Fruit fly (Drosophila melanogaster) whole organism, embryonic: Measurements from ENCODE around the gene Argp.

Source experiments
- Asciz ChIP-seq: fragments of 200-800 bp; sonication (Bioruptor generic); optimal IDR thresholded peaks from 2 replicates; lab custom pipeline; 2017; ENCODE audit warnings: missing biosample characterization, mild to moderate bottlenecking, missing genetic modification characterization, missing genetic modification reagents
- Bgb ChIP-seq: fragments of 200-800 bp; sonication (Bioruptor generic); IDR thresholded peaks from 2 replicates; pipeline ENCODE4 v1.3.6; 2022; ENCODE audit warnings: missing biosample characterization, missing genetic modification characterization; ENCODE audit not compliant: partially characterized antibody
- CG10267 ChIP-seq: fragments of 200-800 bp; sonication (Bioruptor generic); optimal IDR thresholded peaks from 2 replicates; lab custom pipeline; 2018; ENCODE audit warnings: missing biosample characterization, mild to moderate bottlenecking, missing genetic modification characterization, moderate library complexity
- CG10462 ChIP-seq: fragments of 200-800 bp; sonication (Bioruptor generic); optimal IDR thresholded peaks from 2 replicates; lab custom pipeline; 2016; ENCODE audit warnings: missing biosample characterization, missing genetic modification characterization
- CG11695 ChIP-seq: fragments of 200-800 bp; sonication (Bioruptor generic); IDR thresholded peaks from 3 replicates; pipeline ENCODE4 v1.3.6; 2022; ENCODE audit warnings: missing biosample characterization, missing genetic modification characterization
- CG11696 ChIP-seq: fragments of 200-800 bp; sonication (Bioruptor generic); IDR thresholded peaks from 2 replicates; pipeline ENCODE4 v1.3.6; 2022; ENCODE audit warnings: missing biosample characterization, missing genetic modification characterization
- CG12744 ChIP-seq: fragments of 200-800 bp; sonication (Bioruptor generic); optimal IDR thresholded peaks from 2 replicates; lab custom pipeline; 2016; ENCODE audit warnings: missing biosample characterization, missing genetic modification characterization
- CG2116 ChIP-seq: fragments of 200-800 bp; sonication (Bioruptor generic); optimal IDR thresholded peaks from 3 replicates; lab custom pipeline; 2018; ENCODE audit warnings: missing biosample characterization, mild to moderate bottlenecking, missing genetic modification characterization
- CG31441 ChIP-seq: fragments of 200-800 bp; sonication (Bioruptor generic); IDR thresholded peaks from 2 replicates; pipeline ENCODE4 v1.3.6; 2022; ENCODE audit warnings: missing biosample characterization, missing genetic modification characterization
- CG33213 ChIP-seq: fragments of 200-800 bp; sonication (Bioruptor generic); optimal IDR thresholded peaks from 3 replicates; lab custom pipeline; 2016; ENCODE audit warnings: missing biosample characterization, missing genetic modification characterization
- CG3407 ChIP-seq: fragments of 200-800 bp; sonication (Bioruptor generic); optimal IDR thresholded peaks from 2 replicates; lab custom pipeline; 2018; ENCODE audit warnings: missing biosample characterization, mild to moderate bottlenecking, missing genetic modification characterization
- CG34224 ChIP-seq: fragments of 200-800 bp; sonication (Bioruptor generic); IDR thresholded peaks from 3 replicates; pipeline ENCODE4 v1.3.6; 2022; ENCODE audit warnings: missing biosample characterization, missing genetic modification characterization; ENCODE audit not compliant: partially characterized antibody
- CG3726 ChIP-seq: fragments of 200-800 bp; sonication (Bioruptor generic); IDR thresholded peaks from 3 replicates; pipeline ENCODE4, ENCODE4 v1.3.6; 2022; ENCODE audit warnings: missing biosample characterization, missing genetic modification characterization
- CG6813 ChIP-seq: fragments of 200-800 bp; sonication (Bioruptor generic); optimal IDR thresholded peaks from 2 replicates; lab custom pipeline; 2017; ENCODE audit warnings: missing biosample characterization, missing genetic modification characterization, mild to moderate bottlenecking, moderate library complexity, missing genetic modification reagents
- CG6854 ChIP-seq: fragments of 200-800 bp; sonication (Bioruptor generic); optimal IDR thresholded peaks from 3 replicates; lab custom pipeline; 2017; ENCODE audit warnings: missing biosample characterization, mild to moderate bottlenecking, missing genetic modification characterization
- CG7745 ChIP-seq: fragments of 200-800 bp; sonication (Bioruptor generic); optimal IDR thresholded peaks from 2 replicates; lab custom pipeline; 2018; ENCODE audit warnings: missing biosample characterization, mild to moderate bottlenecking, missing genetic modification characterization, moderate library complexity
- CG7963 ChIP-seq: fragments of 200-800 bp; sonication (Bioruptor generic); IDR thresholded peaks from 3 replicates; pipeline ENCODE4 v1.3.6; 2022; ENCODE audit warnings: missing biosample characterization, missing genetic modification characterization; ENCODE audit not compliant: partially characterized antibody
- CG8388 ChIP-seq: fragments of 200-800 bp; sonication (Bioruptor generic); optimal IDR thresholded peaks from 2 replicates; lab custom pipeline; 2019; ENCODE audit warnings: missing biosample characterization, mild to moderate bottlenecking, missing genetic modification characterization, moderate library complexity
- CrebB ChIP-seq: fragments of 200-800 bp; sonication (Bioruptor generic); optimal IDR thresholded peaks from 3 replicates; lab custom pipeline; 2018; ENCODE audit warnings: missing biosample characterization, mild to moderate bottlenecking, missing genetic modification characterization
- Dll ChIP-seq: fragments of 200-800 bp; sonication (Bioruptor generic); IDR thresholded peaks from 4 replicates; pipeline ENCODE4 v1.3.6; 2022; ENCODE audit warnings: missing biosample characterization, missing genetic modification characterization; ENCODE audit not compliant: partially characterized antibody
- Dp ChIP-seq: fragments of 200-800 bp; sonication (Bioruptor generic); optimal IDR thresholded peaks from 2 replicates; lab custom pipeline; 2018; ENCODE audit warnings: missing biosample characterization, mild to moderate bottlenecking, missing genetic modification characterization, moderate library complexity
- E2f2 ChIP-seq: fragments of 200-800 bp; sonication (Bioruptor generic); IDR thresholded peaks from 2 replicates; pipeline ENCODE4 v1.3.6; 2022; ENCODE audit warnings: missing biosample characterization, missing genetic modification characterization
- Eip74EF ChIP-seq, 2 experiments: fragments of 200-800 bp in 1 of 2; fragments of >200 bp in 1 of 2; sonication (Bioruptor generic) in 1 of 2; optimal IDR thresholded peaks; 2 replicates each; lab custom pipeline; 2017 to 2019; ENCODE audit warnings: missing biosample characterization in 2 of 2, missing genetic modification characterization in 2 of 2, mild to moderate bottlenecking in 1 of 2, moderate library complexity in 1 of 2
- Jarid2 ChIP-seq: fragments of 200-800 bp; sonication (Bioruptor generic); optimal IDR thresholded peaks from 3 replicates; lab custom pipeline; 2017; ENCODE audit warnings: mild to moderate bottlenecking, missing biosample characterization, missing genetic modification reagents, missing genetic modification characterization
- MBD-R2 ChIP-seq: fragments of 200-800 bp; sonication (Bioruptor generic); IDR thresholded peaks from 2 replicates; pipeline ENCODE4 v1.3.6; 2022; ENCODE audit warnings: missing biosample characterization, missing genetic modification characterization
- MESR4 ChIP-seq: fragments of 200-800 bp; sonication (Bioruptor generic); optimal IDR thresholded peaks from 2 replicates; lab custom pipeline; 2018; ENCODE audit warnings: missing biosample characterization, mild to moderate bottlenecking, missing genetic modification characterization, moderate library complexity
- Med ChIP-seq: fragments of 200-800 bp; sonication (Bioruptor generic); peaks from one replicate; lab custom pipeline; 2016; ENCODE audit warnings: missing biosample characterization, missing genetic modification characterization, mild to moderate bottlenecking, inconsistent platforms, moderate library complexity
- Myb ChIP-seq: fragments of 200-800 bp; sonication (Bioruptor generic); optimal IDR thresholded peaks from 2 replicates; lab custom pipeline; 2016; ENCODE audit warnings: missing biosample characterization, missing genetic modification characterization
- Six4 ChIP-seq: fragments of 200-800 bp; sonication (Bioruptor generic); optimal IDR thresholded peaks from 2 replicates; lab custom pipeline; 2016; ENCODE audit warnings: missing biosample characterization, missing genetic modification characterization
- crp ChIP-seq, 2 experiments: fragments of 200-800 bp; sonication (Bioruptor generic); optimal IDR thresholded peaks; 2 replicates in 1 of 2; 3 replicates in 1 of 2; lab custom pipeline; 2017; ENCODE audit warnings: missing biosample characterization in 2 of 2, missing genetic modification characterization in 2 of 2, mild to moderate bottlenecking in 1 of 2, moderate library complexity in 1 of 2
- esg ChIP-seq: fragments of 200-800 bp; sonication (Bioruptor generic); conservative IDR thresholded peaks from 2 replicates; pipeline ENCODE4 v1.3.6; 2022; ENCODE audit warnings: missing biosample characterization, missing genetic modification characterization
- gfzf ChIP-seq: fragments of 200-800 bp; sonication (Bioruptor generic); optimal IDR thresholded peaks from 2 replicates; lab custom pipeline; 2016; ENCODE audit warnings: missing biosample characterization, mild to moderate bottlenecking, missing genetic modification characterization, moderate library complexity
- hbn ChIP-seq: fragments of 200-800 bp; sonication (Bioruptor generic); IDR thresholded peaks from 2 replicates; pipeline ENCODE4 v1.3.6; 2022; ENCODE audit warnings: missing biosample characterization, missing genetic modification characterization; ENCODE audit not compliant: partially characterized antibody
- lilli ChIP-seq: fragments of 200-800 bp; sonication (Bioruptor generic); optimal IDR thresholded peaks from 3 replicates; lab custom pipeline; 2016; ENCODE audit warnings: missing biosample characterization, missing genetic modification characterization
- nerfin-2 ChIP-seq: fragments of 200-800 bp; sonication (Bioruptor generic); IDR thresholded peaks from 2 replicates; pipeline ENCODE4 v1.3.6; 2022; ENCODE audit warnings: missing biosample characterization, missing genetic modification characterization; ENCODE audit not compliant: partially characterized antibody
- pb ChIP-seq: fragments of 200-800 bp; sonication (Bioruptor generic); optimal IDR thresholded peaks from 3 replicates; lab custom pipeline; 2016; ENCODE audit warnings: missing biosample characterization, missing genetic modification characterization
- pnt ChIP-seq: fragments of 200-800 bp; sonication (Bioruptor generic); optimal IDR thresholded peaks from 3 replicates; lab custom pipeline; 2016; ENCODE audit warnings: missing biosample characterization, missing genetic modification characterization
- pzg ChIP-seq: fragments of 200-800 bp; sonication (Bioruptor generic); optimal IDR thresholded peaks from 3 replicates; lab custom pipeline; 2018; ENCODE audit warnings: missing biosample characterization, mild to moderate bottlenecking, missing genetic modification characterization, moderate library complexity
- row ChIP-seq: fragments of 200-800 bp; sonication (Bioruptor generic); IDR thresholded peaks from 3 replicates; pipeline ENCODE4 v1.3.6; 2022; ENCODE audit warnings: missing biosample characterization, missing genetic modification characterization
- run ChIP-seq: fragments of 200-800 bp; sonication (Bioruptor generic); optimal IDR thresholded peaks from 3 replicates; lab custom pipeline; 2018; ENCODE audit warnings: missing biosample characterization, mild to moderate bottlenecking, missing genetic modification characterization
- schlank ChIP-seq: fragments of 200-800 bp; sonication (Bioruptor generic); optimal IDR thresholded peaks from 2 replicates; lab custom pipeline; 2018; ENCODE audit warnings: missing biosample characterization, mild to moderate bottlenecking, missing genetic modification characterization
- sens ChIP-seq: fragments of 200-800 bp; sonication (Bioruptor generic); peaks from one replicate; lab custom pipeline; 2016; ENCODE audit warnings: missing biosample characterization, missing genetic modification characterization
- stwl ChIP-seq: fragments of 200-800 bp; sonication (Bioruptor generic); optimal IDR thresholded peaks from 3 replicates; lab custom pipeline; 2018; ENCODE audit warnings: missing biosample characterization, mild to moderate bottlenecking, missing genetic modification characterization, moderate library complexity
- tap ChIP-seq: fragments of 200-800 bp; optimal IDR thresholded peaks from 3 replicates; lab custom pipeline; 2019; ENCODE audit warnings: missing biosample characterization, mild to moderate bottlenecking, missing genetic modification characterization, moderate library complexity

Argp gene

DNA sequence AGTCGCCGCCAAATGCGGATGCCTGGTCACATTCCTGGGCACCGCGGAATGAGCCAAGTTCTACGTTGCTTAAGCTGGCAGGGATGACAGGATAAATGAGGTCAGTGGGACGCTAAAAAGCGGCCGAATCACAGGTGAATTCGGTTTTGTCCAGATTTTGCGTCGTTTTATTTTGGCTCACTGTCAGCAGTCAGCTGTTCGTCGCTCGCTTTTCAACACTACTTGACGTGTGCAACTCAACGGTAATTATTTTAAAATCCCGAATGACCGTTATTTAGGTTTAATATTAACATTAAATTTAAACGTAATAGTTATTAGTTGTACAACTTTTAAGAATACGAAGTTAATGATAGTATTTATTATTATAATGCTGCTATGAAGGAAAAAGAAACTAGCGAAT, 10.4 kb downstream of the Argp start:
- no peak for TF ChIP-seq Asciz (GFP tag; lab: Kevin White, UChicago)
- no peak for TF ChIP-seq Jarid2 (GFP tag; lab: Kevin White, UChicago)
- TF ChIP-seq CrebB (tag; lab: Kevin White, UChicago) = no peak
- no peak for TF ChIP-seq pb (GFP tag; lab: Kevin White, UChicago)
- TF ChIP-seq Myb (GFP tag; lab: Kevin White, UChicago) = peak; percentile 91
- no peak for TF ChIP-seq CG12744
- peak; percentile 37 for TF ChIP-seq stwl (tag; lab: Kevin White, UChicago)
- TF ChIP-seq crp (GFP tag; optimal IDR thresholded peaks at IDR 0.05; lab: Kevin White, UChicago) = peak; percentile 41 to 92
- 0 out of 2 replicates have a peak, but pooled peaks have one; percentile 17 for TF ChIP-seq nerfin-2 (GFP tag; lab: Robert Waterston, UW)
- peak; percentile 80 for TF ChIP-seq CG2116 (GFP tag; lab: Kevin White, UChicago)
- TF ChIP-seq sens (GFP tag; lab: Kevin White, UChicago) = peak; percentile 3
- 0 out of 4 replicates have a peak, but pooled peaks have one; percentile 46 for TF ChIP-seq Dll (GFP tag; lab: Robert Waterston, UW)
- TF ChIP-seq hbn (GFP tag; lab: Robert Waterston, UW) = 0 out of 2 replicates have a peak, but pooled peaks have one; percentile 28
- peak; percentile 96 for TF ChIP-seq CG8388 (GFP tag; lab: Kevin White, UChicago)
- peak; percentile 72 for TF ChIP-seq Med
- peak; percentile 34 for TF ChIP-seq pzg (GFP tag; lab: Kevin White, UChicago)
- TF ChIP-seq Dp (GFP tag; lab: Kevin White, UChicago) = peak; percentile 31
- TF ChIP-seq MESR4 = peak; percentile 47
- TF ChIP-seq E2f2 (GFP tag; lab: Robert Waterston, UW) = peak; percentile 48
- TF ChIP-seq CG10267 (tag; lab: Kevin White, UChicago) = peak; percentile 93
- TF ChIP-seq schlank = no peak
- TF ChIP-seq run (tag; lab: Kevin White, UChicago) = no peak
- TF ChIP-seq gfzf (GFP tag; lab: Kevin White, UChicago) = peak; percentile 30
- TF ChIP-seq CG11695 (GFP tag; lab: Robert Waterston, UW) = no peak
- TF ChIP-seq MBD-R2 (GFP tag; lab: Robert Waterston, UW) = peak; percentile 86
- no peak for TF ChIP-seq CG11696 (GFP tag; lab: Robert Waterston, UW)
- TF ChIP-seq lilli (GFP tag; lab: Kevin White, UChicago) = no peak
- TF ChIP-seq CG10462 (GFP tag; lab: Kevin White, UChicago) = peak; percentile 83

DNA sequence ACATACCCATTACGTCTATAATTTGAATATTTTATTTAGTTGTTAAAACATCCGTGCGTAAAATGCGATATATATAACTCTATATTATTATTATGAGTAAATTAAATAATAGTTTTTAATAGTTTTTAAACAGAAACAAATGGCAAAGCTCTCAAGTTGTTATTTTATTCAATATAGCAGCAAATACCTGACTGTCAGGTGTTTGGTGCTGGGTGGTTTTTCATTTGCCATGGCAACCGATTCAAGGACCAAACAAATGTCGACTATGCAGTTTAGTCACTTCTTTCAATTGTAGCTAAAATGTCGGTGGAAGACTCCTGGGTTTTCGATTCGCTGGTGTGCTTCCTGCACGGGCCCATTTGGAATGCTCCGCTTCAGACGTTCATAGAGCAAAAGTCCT, 16.0 kb downstream of the Argp start, which contains the start of gene CG14367:
Gene CG14367, plus strand, starts transcription at position 301 of the 400 bp plus-strand sequence.
- TF ChIP-seq row (GFP tag; lab: Robert Waterston, UW) = no peak
- no peak for TF ChIP-seq CG31441 (GFP tag; lab: Robert Waterston, UW)
- TF ChIP-seq tap (tag; lab: Kevin White, UChicago) = no peak
- no peak for TF ChIP-seq esg (GFP tag; lab: Robert Waterston, UW)
- no peak for TF ChIP-seq Med
- no peak for TF ChIP-seq CG3407 (GFP tag; lab: Kevin White, UChicago)
- no peak for TF ChIP-seq CG34224
- TF ChIP-seq pnt (GFP tag; lab: Kevin White, UChicago) = no peak
- TF ChIP-seq Six4 (GFP tag; lab: Kevin White, UChicago) = no peak
- TF ChIP-seq CG6854 (GFP tag; lab: Kevin White, UChicago) = no peak
- no peak for TF ChIP-seq CG7745 (tag; lab: Kevin White, UChicago)
- no peak for TF ChIP-seq schlank
- TF ChIP-seq Bgb (GFP tag; lab: Robert Waterston, UW) = no peak
- TF ChIP-seq CG3726 (GFP tag; lab: Robert Waterston, UW) = no peak
- no peak for TF ChIP-seq CG6813 (GFP tag; lab: Kevin White, UChicago)
- no peak for TF ChIP-seq CG7963 (GFP tag; lab: Robert Waterston, UW)
- no peak for TF ChIP-seq CG33213 (GFP tag; lab: Kevin White, UChicago)
- no peak for TF ChIP-seq Eip74EF (GFP tag; optimal IDR thresholded peaks at IDR 0.05; lab: Kevin White, UChicago)
